Worm (Caenorhabditis elegans): ENCODE data around the gene F48D6.4.

The F48D6.4 gene

ce11 chrX:4260297-4260696 is 13.3 kb upstream of the F48D6.4 start, which contains the start of gene C52B9.4:
Gene C52B9.4, plus strand, starts transcription at chrX:4260652.
- TF ChIP-seq F13C5.2 (tag; optimal IDR thresholded peaks at IDR 0.05) (peak; percentile 21), B0310.2 (tag; optimal IDR thresholded peaks at IDR 0.05) (no peak)

ce11 chrX:4256761-4257160 is 9.7 kb upstream of the F48D6.4 start, which contains the start of gene srv-6:
Gene srv-6, plus strand, starts transcription at chrX:4257061.
- TF ChIP-seq ets-7 (tag; optimal IDR thresholded peaks at IDR 0.05), result no peak
- no peak for TF ChIP-seq tra-4 (tag; optimal IDR thresholded peaks at IDR 0.05)
- TF ChIP-seq ama-1 (optimal IDR thresholded peaks at IDR 0.05), result no peak
- no peak for TF ChIP-seq F13C5.2 (tag; optimal IDR thresholded peaks at IDR 0.05)

- TF ChIP-seq hmg-4 (GFP tag; optimal IDR thresholded peaks at IDR 0.05) (no peak), ets-7 (tag; optimal IDR thresholded peaks at IDR 0.05) (no peak), sea-1 (GFP tag; conservative IDR thresholded peaks at IDR 0.05) (no peak), F13C5.2 (tag; optimal IDR thresholded peaks at IDR 0.05) (no peak), B0310.2 (tag; optimal IDR thresholded peaks at IDR 0.05) (no peak), ceh-13 (GFP tag; optimal IDR thresholded peaks at IDR 0.05) (no peak), hnd-1 (tag; optimal IDR thresholded peaks at IDR 0.05) (no peak), aly-1 (tag; optimal IDR thresholded peaks at IDR 0.05) (no peak), tra-4 (tag; optimal IDR thresholded peaks at IDR 0.05) (no peak), flt-1 (GFP tag; IDR thresholded peaks at IDR 0.05) (no peak), tbx-37 (GFP tag; conservative IDR thresholded peaks at IDR 0.05) (no peak), hmbx-1 (tag; optimal IDR thresholded peaks at IDR 0.05) (no peak), ceh-36 (tag; optimal IDR thresholded peaks at IDR 0.05) (no peak)
Observed at ce11 chrX:4255366-4255765, 8.4 kb upstream of the F48D6.4 start.

ce11 chrX:4254782-4255181 is 7.8 kb upstream of the F48D6.4 start, which contains the start of gene taf-11.1:
Gene taf-11.1, plus strand, starts transcription at chrX:4255170.
- no peak for TF ChIP-seq flt-1 (GFP tag; IDR thresholded peaks at IDR 0.05)
- no peak for TF ChIP-seq hnd-1 (tag; optimal IDR thresholded peaks at IDR 0.05)
- TF ChIP-seq tbx-37 (GFP tag; conservative IDR thresholded peaks at IDR 0.05), result no peak

ce11 chrX:4252047-4252446 is 5.0 kb upstream of the F48D6.4 start, which contains the start of gene srv-5:
Gene srv-5, plus strand, starts transcription at chrX:4252347.
- no peak for TF ChIP-seq tra-4 (tag; optimal IDR thresholded peaks at IDR 0.05)
- no peak for TF ChIP-seq scrt-1 (GFP tag; IDR thresholded peaks at IDR 0.05)
- TF ChIP-seq hmg-4 (GFP tag; optimal IDR thresholded peaks at IDR 0.05), result no peak
- no peak for TF ChIP-seq flt-1 (GFP tag; IDR thresholded peaks at IDR 0.05)
- TF ChIP-seq tbx-11 (GFP tag; IDR thresholded peaks at IDR 0.05), result no peak
- TF ChIP-seq pes-1 (GFP tag; IDR thresholded peaks at IDR 0.05), result no peak
- TF ChIP-seq ceh-36 (tag; optimal IDR thresholded peaks at IDR 0.05), result no peak

- no peak for TF ChIP-seq tbx-37 (GFP tag; conservative IDR thresholded peaks at IDR 0.05)
- no peak for TF ChIP-seq tra-4 (tag; optimal IDR thresholded peaks at IDR 0.05)
- TF ChIP-seq aly-1 (tag; optimal IDR thresholded peaks at IDR 0.05), result no peak
- no peak for TF ChIP-seq F13C5.2 (tag; optimal IDR thresholded peaks at IDR 0.05)
- TF ChIP-seq ceh-13 (GFP tag; optimal IDR thresholded peaks at IDR 0.05), result no peak
- TF ChIP-seq tbx-11 (GFP tag; IDR thresholded peaks at IDR 0.05), result no peak
Observed at ce11 chrX:4248949-4249348, 1.9 kb upstream of the F48D6.4 start, which contains the start of gene hlh-13. Gene hlh-13, plus strand, starts transcription at chrX:4249249.

ce11 chrX:4248417-4248816 is 1.4 kb upstream of the F48D6.4 start:
- TF ChIP-seq ama-1 (optimal IDR thresholded peaks at IDR 0.05), result no peak
- TF ChIP-seq F13C5.2 (tag; optimal IDR thresholded peaks at IDR 0.05), result no peak
- no peak for TF ChIP-seq aly-1 (tag; optimal IDR thresholded peaks at IDR 0.05)
- no peak for TF ChIP-seq pes-1 (GFP tag; IDR thresholded peaks at IDR 0.05)

ce11 chrX:4246237-4246697 is 745 bp downstream of the F48D6.4 start:
- no peak for TF ChIP-seq pes-1 (GFP tag; IDR thresholded peaks at IDR 0.05)
- TF ChIP-seq ceh-36 (tag; optimal IDR thresholded peaks at IDR 0.05), result no peak
- no peak for TF ChIP-seq ceh-13 (GFP tag; optimal IDR thresholded peaks at IDR 0.05)
- no peak for TF ChIP-seq B0310.2 (tag; optimal IDR thresholded peaks at IDR 0.05)
- no peak for TF ChIP-seq aly-1 (tag; optimal IDR thresholded peaks at IDR 0.05)
- no peak for TF ChIP-seq ama-1 (optimal IDR thresholded peaks at IDR 0.05)

- TF ChIP-seq tra-4 (tag; optimal IDR thresholded peaks at IDR 0.05), result no peak
- no peak for TF ChIP-seq pes-1 (GFP tag; IDR thresholded peaks at IDR 0.05)
- no peak for TF ChIP-seq F13C5.2 (tag; optimal IDR thresholded peaks at IDR 0.05)
- TF ChIP-seq hmg-4 (GFP tag; optimal IDR thresholded peaks at IDR 0.05), result no peak
- TF ChIP-seq flt-1 (GFP tag; IDR thresholded peaks at IDR 0.05), result no peak
- no peak for TF ChIP-seq aly-1 (tag; optimal IDR thresholded peaks at IDR 0.05)
- TF ChIP-seq hnd-1 (tag; optimal IDR thresholded peaks at IDR 0.05), result no peak
- TF ChIP-seq tbx-37 (GFP tag; conservative IDR thresholded peaks at IDR 0.05), result no peak
- no peak for TF ChIP-seq ceh-36 (tag; optimal IDR thresholded peaks at IDR 0.05)
- no peak for TF ChIP-seq ama-1 (optimal IDR thresholded peaks at IDR 0.05)
- TF ChIP-seq ets-7 (tag; optimal IDR thresholded peaks at IDR 0.05), result no peak
- TF ChIP-seq ceh-13 (GFP tag; optimal IDR thresholded peaks at IDR 0.05), result no peak
- no peak for TF ChIP-seq scrt-1 (GFP tag; IDR thresholded peaks at IDR 0.05)
Observed at ce11 chrX:4245124-4245523, 1.9 kb downstream of the F48D6.4 start.
